Worm (Caenorhabditis elegans) whole organism, young adult: Measurements from ENCODE around the gene nol-6.

Experiments
- B0035.1 ChIP-seq: sonication (generic microtip); optimal IDR thresholded peaks from 2 replicates; lab custom pipeline; 2016; ENCODE audit warnings: missing genetic modification characterization, mild to moderate bottlenecking, missing compliant biosample characterization, missing genotype, missing genetic modification reagents
- B0261.1 ChIP-seq: sonication (generic microtip); optimal IDR thresholded peaks from 2 replicates; lab custom pipeline; 2016; ENCODE audit warnings: mild to moderate bottlenecking, missing genetic modification characterization, moderate library complexity, missing compliant biosample characterization
- B0336.3 ChIP-seq: fragments of 200-800 bp; sonication (Bioruptor generic); IDR thresholded peaks from 2 replicates; pipeline ENCODE4 v1.3.6; 2022; ENCODE audit warnings: missing genetic modification characterization, missing compliant biosample characterization
- F49E8.2 ChIP-seq: sonication (generic microtip); optimal IDR thresholded peaks from 3 replicates; lab custom pipeline; 2017; ENCODE audit warnings: missing genetic modification characterization, mild to moderate bottlenecking, missing compliant biosample characterization, antibody characterized with exemption, moderate library complexity; ENCODE audit not compliant: insufficient read depth
- F52B5.7 ChIP-seq: sonication (generic microtip); optimal IDR thresholded peaks from 2 replicates; lab custom pipeline; 2016; ENCODE audit warnings: mild to moderate bottlenecking, missing genetic modification characterization, missing compliant biosample characterization
- K12H6.12 ChIP-seq: fragments of 200-800 bp; sonication (Bioruptor generic); optimal IDR thresholded peaks from 2 replicates; lab custom pipeline; 2018; ENCODE audit warnings: mild to moderate bottlenecking, missing genetic modification characterization, missing compliant biosample characterization
- Y67H2A.10 ChIP-seq: fragments of 200-800 bp; sonication (Bioruptor generic); conservative IDR thresholded peaks from 2 replicates; pipeline ENCODE4 v1.3.6; 2022; ENCODE audit warnings: missing genetic modification reagents, missing genetic modification characterization, missing compliant biosample characterization
- ZK185.1 ChIP-seq: sonication (generic microtip); optimal IDR thresholded peaks from 2 replicates; lab custom pipeline; 2016; ENCODE audit warnings: mild to moderate bottlenecking, missing genetic modification characterization, missing compliant biosample characterization; ENCODE audit not compliant: poor library complexity, severe bottlenecking
- aptf-2 ChIP-seq: fragments of 200-800 bp; sonication (Bioruptor generic); conservative IDR thresholded peaks from 2 replicates; pipeline ENCODE4 v1.3.6; 2022; ENCODE audit warnings: missing genetic modification reagents, missing genetic modification characterization, missing compliant biosample characterization
- atf-7 ChIP-seq: sonication (generic microtip); optimal IDR thresholded peaks from 2 replicates; lab custom pipeline; 2017; ENCODE audit warnings: mild to moderate bottlenecking, missing genetic modification characterization, missing compliant biosample characterization
- athp-1 ChIP-seq: sonication (generic microtip); optimal IDR thresholded peaks from 2 replicates; lab custom pipeline; 2017; ENCODE audit warnings: mild to moderate bottlenecking, missing genetic modification characterization, missing compliant biosample characterization
- cebp-1 ChIP-seq, 2 experiments: fragments of 200-800 bp in 1 of 2; sonication (Bioruptor generic) in 1 of 2; sonication (generic microtip) in 1 of 2; IDR thresholded peaks in 1 of 2; optimal IDR thresholded peaks in 1 of 2; 2 replicates each; pipeline versions ENCODE4 v1.3.6 to Lab custom; 2017 to 2022; ENCODE audit warnings: missing compliant biosample characterization in 2 of 2, missing genetic modification characterization in 2 of 2, mild to moderate bottlenecking in 1 of 2, missing genetic modification reagents in 1 of 2, moderate library complexity in 1 of 2
- ceh-100 ChIP-seq: fragments of 200-800 bp; sonication (Bioruptor generic); IDR thresholded peaks from 2 replicates; pipeline ENCODE4 v1.3.6; 2022; ENCODE audit warnings: missing genetic modification reagents, missing genetic modification characterization, missing compliant biosample characterization
- ceh-58 ChIP-seq: fragments of 200-800 bp; sonication (Bioruptor generic); IDR thresholded peaks from 2 replicates; pipeline ENCODE4 v1.3.6; 2022; ENCODE audit warnings: missing genetic modification characterization, missing compliant biosample characterization
- dpl-1 ChIP-seq: fragments of 150-350 bp; optimal IDR thresholded peaks from 2 replicates; lab custom pipeline; 2014; ENCODE audit warnings: missing biosample characterization, missing genetic modification reagents, missing genetic modification characterization
- egl-18 ChIP-seq: fragments of 200-800 bp; sonication (Bioruptor generic); IDR thresholded peaks from 2 replicates; pipeline ENCODE4 v1.3.6; 2022; ENCODE audit warnings: missing genetic modification reagents, missing genetic modification characterization, missing compliant biosample characterization
- ets-4 ChIP-seq: fragments of 200-800 bp; sonication (Bioruptor generic); optimal IDR thresholded peaks from 2 replicates; lab custom pipeline; 2018; ENCODE audit warnings: mild to moderate bottlenecking, missing genetic modification characterization, missing compliant biosample characterization
- fkh-3 ChIP-seq: sonication (generic microtip); optimal IDR thresholded peaks from 2 replicates; lab custom pipeline; 2016; ENCODE audit warnings: mild to moderate bottlenecking, missing genetic modification characterization, missing compliant biosample characterization
- gei-17 ChIP-seq: fragments of 200-800 bp; sonication (Bioruptor generic); optimal IDR thresholded peaks from 2 replicates; lab custom pipeline; 2018; ENCODE audit warnings: mild to moderate bottlenecking, missing genetic modification characterization, missing compliant biosample characterization
- him-1 ChIP-seq: sonication (generic microtip); optimal IDR thresholded peaks from 2 replicates; lab custom pipeline; 2016; ENCODE audit warnings: missing genotype, missing genetic modification reagents, missing genetic modification characterization, missing compliant biosample characterization
- hlh-12 ChIP-seq: sonication (generic microtip); optimal IDR thresholded peaks from 2 replicates; lab custom pipeline; 2016; ENCODE audit warnings: missing genetic modification characterization, missing compliant biosample characterization
- hlh-26 ChIP-seq: fragments of 200-800 bp; sonication (Bioruptor generic); conservative IDR thresholded peaks from 2 replicates; pipeline ENCODE4 v1.3.6; 2022; ENCODE audit warnings: missing genetic modification reagents, missing genetic modification characterization, missing compliant biosample characterization
- hrde-1 ChIP-seq: sonication (generic microtip); optimal IDR thresholded peaks from 2 replicates; lab custom pipeline; 2016; ENCODE audit warnings: missing genetic modification characterization, mild to moderate bottlenecking, missing compliant biosample characterization, moderate library complexity, missing genotype, missing genetic modification reagents, borderline replicate concordance
- madf-3 ChIP-seq: fragments of 200-800 bp; sonication (Bioruptor generic); IDR thresholded peaks from 2 replicates; pipeline ENCODE4 v1.3.6; 2022; ENCODE audit warnings: missing genetic modification reagents, missing genetic modification characterization, missing compliant biosample characterization
- madf-6 ChIP-seq: fragments of 200-800 bp; sonication (Bioruptor generic); IDR thresholded peaks from 2 replicates; pipeline ENCODE4 v1.3.6; 2022; ENCODE audit warnings: missing genetic modification reagents, missing genetic modification characterization, missing compliant biosample characterization
- mes-4 ChIP-seq: sonication (generic microtip); optimal IDR thresholded peaks from 2 replicates; lab custom pipeline; 2016; ENCODE audit warnings: missing genotype, missing genetic modification characterization, missing compliant biosample characterization
- mxl-1 ChIP-seq: sonication (generic microtip); optimal IDR thresholded peaks from 2 replicates; lab custom pipeline; 2016; ENCODE audit warnings: missing genetic modification characterization, missing compliant biosample characterization
- nhr-80 ChIP-seq: sonication (generic microtip); optimal IDR thresholded peaks from 2 replicates; lab custom pipeline; 2016; ENCODE audit warnings: missing genetic modification characterization, missing compliant biosample characterization
- pbrm-1 ChIP-seq: fragments of 200-800 bp; sonication (Bioruptor generic); IDR thresholded peaks from 2 replicates; pipeline ENCODE4 v1.3.6; 2022; ENCODE audit warnings: missing genetic modification reagents, missing genetic modification characterization, missing compliant biosample characterization
- pha-4 ChIP-seq: fragments of 150-350 bp; sonication (generic microtip); optimal IDR thresholded peaks from 2 replicates; lab custom pipeline; 2014; ENCODE audit warnings: missing biosample characterization, missing genetic modification reagents, missing genetic modification characterization
- sptf-2 ChIP-seq: fragments of 200-800 bp; sonication (Bioruptor generic); optimal IDR thresholded peaks from 2 replicates; lab custom pipeline; 2018; ENCODE audit warnings: mild to moderate bottlenecking, missing genetic modification characterization, missing compliant biosample characterization
- tbp1 ChIP-seq: fragments of 200-800 bp; sonication (Bioruptor generic); optimal IDR thresholded peaks from 2 replicates; lab custom pipeline; 2018; ENCODE audit warnings: mild to moderate bottlenecking, missing genetic modification characterization, missing compliant biosample characterization
- xnd-1 ChIP-seq: sonication (generic microtip); optimal IDR thresholded peaks from 2 replicates; lab custom pipeline; 2016; ENCODE audit warnings: missing genotype, missing genetic modification reagents, missing genetic modification characterization, missing compliant biosample characterization
- ztf-18 ChIP-seq: sonication (generic microtip); optimal IDR thresholded peaks from 2 replicates; lab custom pipeline; 2016; ENCODE audit warnings: missing genotype, mild to moderate bottlenecking, missing genetic modification characterization, missing compliant biosample characterization
- ztf-26 ChIP-seq: sonication (generic microtip); optimal IDR thresholded peaks from 2 replicates; lab custom pipeline; 2017; ENCODE audit warnings: missing genetic modification characterization, missing compliant biosample characterization
- ztf-28 ChIP-seq: fragments of 200-800 bp; sonication (Bioruptor generic); IDR thresholded peaks from 2 replicates; pipeline ENCODE4 v1.3.6; 2022; ENCODE audit warnings: missing genetic modification reagents, missing genetic modification characterization, missing compliant biosample characterization
- ztf-6 ChIP-seq: fragments of 200-800 bp; sonication (Bioruptor generic); IDR thresholded peaks from 2 replicates; pipeline ENCODE4 v1.3.6; 2022; ENCODE audit warnings: missing genetic modification reagents, missing genetic modification characterization, missing compliant biosample characterization

nol-6 gene

ce11 chrII:1386478-1386877, 50.8 kb downstream of the nol-6 start, which contains the start of gene aat-7:
aat-7 (plus strand) TSS chrII:1386870.
- TF ChIP-seq nhr-80 (tag; lab: Kevin White, UChicago) (peak; percentile 90), ztf-26 (no peak)

ce11 chrII:1385280-1385679, 52.0 kb downstream of the nol-6 start, which contains the start of gene F54D12.7:
F54D12.7 (minus strand) TSS chrII:1385380.
- TF ChIP-seq madf-6 (GFP tag; lab: Robert Waterston, UW) (no peak), pbrm-1 (GFP tag; lab: Robert Waterston, UW) (no peak), ceh-58 (GFP tag; lab: Robert Waterston, UW) (no peak), F52B5.7 (tag; lab: Kevin White, UChicago) (no peak), cebp-1 (GFP tag; IDR thresholded peaks at IDR 0.05; lab: Robert Waterston, UW) (no peak), cebp-1 (tag; optimal IDR thresholded peaks at IDR 0.05; lab: Kevin White, UChicago) (no peak), athp-1 (tag; lab: Kevin White, UChicago) (no peak), hlh-12 (no peak), hlh-26 (GFP tag; lab: Robert Waterston, UW) (no peak), fkh-3 (tag; lab: Kevin White, UChicago) (no peak), pha-4 (tag; lab: Kevin White, UChicago) (no peak), dpl-1 (no peak), B0035.1 (tag; lab: Kevin White, UChicago) (no peak), sptf-2 (no peak)

- TF ChIP-seq hrde-1 (tag; lab: Kevin White, UChicago) (no peak), ZK185.1 (tag; lab: Kevin White, UChicago) (no peak), B0261.1 (tag; lab: Kevin White, UChicago) (no peak), ceh-100 (GFP tag; lab: Robert Waterston, UW) (no peak), ztf-18 (tag; lab: Kevin White, UChicago) (no peak), gei-17 (GFP tag; lab: Kevin White, UChicago) (no peak), tbp1 (GFP tag; lab: Kevin White, UChicago) (no peak), madf-3 (GFP tag; lab: Robert Waterston, UW) (no peak), Y67H2A.10 (no peak), aptf-2 (no peak), B0336.3 (GFP tag; lab: Robert Waterston, UW) (no peak), hlh-12 (no peak), atf-7 (tag; lab: Kevin White, UChicago) (no peak), xnd-1 (tag; lab: Kevin White, UChicago) (no peak), K12H6.12 (tag; lab: Kevin White, UChicago) (no peak), ztf-6 (GFP tag; lab: Robert Waterston, UW) (no peak), mxl-1 (tag; lab: Kevin White, UChicago) (no peak)
Observed at ce11 chrII:1381618-1382017, 55.7 kb downstream of the nol-6 start, which contains the start of gene F54D12.9. F54D12.9 (minus strand) TSS chrII:1381718.

- TF ChIP-seq ceh-58 (GFP tag; lab: Robert Waterston, UW) (no peak), mes-4 (tag; lab: Kevin White, UChicago) (no peak), ztf-28 (no peak), Y67H2A.10 (no peak), him-1 (tag; lab: Kevin White, UChicago) (no peak), egl-18 (no peak), ets-4 (GFP tag; lab: Kevin White, UChicago) (no peak), F49E8.2 (no peak)
Observed at ce11 chrII:1378259-1378658, 59.0 kb downstream of the nol-6 start, which contains the start of gene F54D12.10. F54D12.10 (minus strand) TSS chrII:1378359.
